Worm (Caenorhabditis elegans): ENCODE results near the gene F02H6.2.

Gene F02H6.2

ce11 chrIV:14164109-14164508, 32.2 kb upstream of the F02H6.2 start:
- TF ChIP-seq ztf-16 (tag; optimal IDR thresholded peaks at IDR 0.05) = no peak
- no peak for TF ChIP-seq elt-4 (tag; optimal IDR thresholded peaks at IDR 0.05)
- no peak for TF ChIP-seq F13H6.1 (tag; optimal IDR thresholded peaks at IDR 0.05)
- TF ChIP-seq hlh-30 (tag; optimal IDR thresholded peaks at IDR 0.05; ENCODE audit: insufficient read depth) = no peak
- no peak for TF ChIP-seq ets-4 (tag; optimal IDR thresholded peaks at IDR 0.05)
- TF ChIP-seq ceh-45 (GFP tag; IDR thresholded peaks at IDR 0.05) = no peak
- TF ChIP-seq pqm-1 (tag; optimal IDR thresholded peaks at IDR 0.05) = no peak
- TF ChIP-seq tbx-7 (tag; optimal IDR thresholded peaks at IDR 0.05) = no peak
- TF ChIP-seq K02D7.2 (tag; optimal IDR thresholded peaks at IDR 0.05) = no peak
- no peak for TF ChIP-seq tbx-2 (tag; optimal IDR thresholded peaks at IDR 0.05)

DNA sequence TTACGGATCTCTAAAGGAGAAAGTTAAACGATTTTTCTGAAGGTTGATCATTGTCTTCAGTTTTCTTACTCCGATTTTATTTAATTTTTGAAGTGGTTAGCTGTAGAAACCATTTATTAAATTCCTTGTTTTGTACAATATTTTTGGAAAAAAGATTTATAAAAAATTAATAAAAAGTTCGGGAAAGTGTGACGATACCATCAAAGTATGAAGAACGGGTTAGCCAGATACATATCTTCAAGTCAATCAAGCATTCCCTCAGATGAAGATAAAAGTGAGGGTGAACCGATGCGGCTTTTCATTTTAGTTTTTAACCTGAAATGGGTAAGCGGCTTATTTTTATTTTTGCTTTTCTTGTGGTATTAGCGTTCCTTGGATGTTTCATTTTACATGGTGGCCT, 30.8 kb upstream of the F02H6.2 start, which contains the start of gene R05A10.6:
R05A10.6 (plus strand) TSS at position 301 of the 400 bp plus-strand sequence.
- TF ChIP-seq che-1 (tag; optimal IDR thresholded peaks at IDR 0.05) (no peak), ceh-48 (tag; optimal IDR thresholded peaks at IDR 0.05) (no peak), K02D7.2 (tag; optimal IDR thresholded peaks at IDR 0.05) (no peak), unc-55 (GFP tag; optimal IDR thresholded peaks at IDR 0.05) (no peak), nfya-1 (tag; optimal IDR thresholded peaks at IDR 0.05) (no peak), pax-1 (tag; optimal IDR thresholded peaks at IDR 0.05) (no peak), T23F11.4 (GFP tag; optimal IDR thresholded peaks at IDR 0.05) (no peak), ahr-1 (tag; optimal IDR thresholded peaks at IDR 0.05) (no peak), ceh-45 (GFP tag; IDR thresholded peaks at IDR 0.05) (no peak), nhr-11 (tag; optimal IDR thresholded peaks at IDR 0.05) (no peak), odd-2 (tag; optimal IDR thresholded peaks at IDR 0.05) (no peak), fkh-10 (GFP tag; optimal IDR thresholded peaks at IDR 0.05) (no peak)

ce11 chrIV:14172181-14172580, 24.1 kb upstream of the F02H6.2 start, which contains the start of gene R05A10.4:
Gene R05A10.4 (plus strand): TSS chrIV:14172481.
- TF ChIP-seq ceh-2 (tag; optimal IDR thresholded peaks at IDR 0.05) (no peak), ceh-22 (tag; optimal IDR thresholded peaks at IDR 0.05) (no peak), T23F11.4 (GFP tag; optimal IDR thresholded peaks at IDR 0.05) (no peak), ama-1 (optimal IDR thresholded peaks at IDR 0.05) (no peak), ref-2 (tag; optimal IDR thresholded peaks at IDR 0.05) (no peak), gmeb-2 (tag; optimal IDR thresholded peaks at IDR 0.05) (no peak), ceh-14 (tag; optimal IDR thresholded peaks at IDR 0.05) (no peak), nhr-232 (tag; optimal IDR thresholded peaks at IDR 0.05) (no peak), pqm-1 (tag; optimal IDR thresholded peaks at IDR 0.05) (no peak), C08G9.2 (tag; optimal IDR thresholded peaks at IDR 0.05) (no peak), madf-2 (tag; optimal IDR thresholded peaks at IDR 0.05) (no peak), K09A11.1 (tag; optimal IDR thresholded peaks at IDR 0.05; ENCODE audit: insufficient read depth) (no peak), fkh-6 (tag; optimal IDR thresholded peaks at IDR 0.05) (no peak), ceh-30 (tag; optimal IDR thresholded peaks at IDR 0.05) (no peak), fax-1 (tag; optimal IDR thresholded peaks at IDR 0.05) (no peak), sox-4 (tag; optimal IDR thresholded peaks at IDR 0.05) (no peak), hlh-6 (tag; optimal IDR thresholded peaks at IDR 0.05) (no peak), ceh-34 (tag; optimal IDR thresholded peaks at IDR 0.05) (no peak), ceh-18 (tag; optimal IDR thresholded peaks at IDR 0.05) (no peak), fkh-10 (GFP tag; optimal IDR thresholded peaks at IDR 0.05) (no peak)

ce11 chrIV:14176373-14176772, 19.9 kb upstream of the F02H6.2 start, which contains the start of gene R05A10.3:
Gene R05A10.3 (minus strand): TSS chrIV:14176473.
- TF ChIP-seq ceh-30 (tag; optimal IDR thresholded peaks at IDR 0.05) = no peak
- no peak for TF ChIP-seq ahr-1 (tag; optimal IDR thresholded peaks at IDR 0.05)
- TF ChIP-seq unc-42 (tag; optimal IDR thresholded peaks at IDR 0.05) = no peak
- TF ChIP-seq ceh-6 (GFP tag; optimal IDR thresholded peaks at IDR 0.05) = no peak
